Fruit fly (Drosophila melanogaster): ENCODE data around the gene CG14082.
A peak's percentile ranks its signal among the peaks of the same experiment; 100 is the strongest.

The CG14082 gene

DNA sequence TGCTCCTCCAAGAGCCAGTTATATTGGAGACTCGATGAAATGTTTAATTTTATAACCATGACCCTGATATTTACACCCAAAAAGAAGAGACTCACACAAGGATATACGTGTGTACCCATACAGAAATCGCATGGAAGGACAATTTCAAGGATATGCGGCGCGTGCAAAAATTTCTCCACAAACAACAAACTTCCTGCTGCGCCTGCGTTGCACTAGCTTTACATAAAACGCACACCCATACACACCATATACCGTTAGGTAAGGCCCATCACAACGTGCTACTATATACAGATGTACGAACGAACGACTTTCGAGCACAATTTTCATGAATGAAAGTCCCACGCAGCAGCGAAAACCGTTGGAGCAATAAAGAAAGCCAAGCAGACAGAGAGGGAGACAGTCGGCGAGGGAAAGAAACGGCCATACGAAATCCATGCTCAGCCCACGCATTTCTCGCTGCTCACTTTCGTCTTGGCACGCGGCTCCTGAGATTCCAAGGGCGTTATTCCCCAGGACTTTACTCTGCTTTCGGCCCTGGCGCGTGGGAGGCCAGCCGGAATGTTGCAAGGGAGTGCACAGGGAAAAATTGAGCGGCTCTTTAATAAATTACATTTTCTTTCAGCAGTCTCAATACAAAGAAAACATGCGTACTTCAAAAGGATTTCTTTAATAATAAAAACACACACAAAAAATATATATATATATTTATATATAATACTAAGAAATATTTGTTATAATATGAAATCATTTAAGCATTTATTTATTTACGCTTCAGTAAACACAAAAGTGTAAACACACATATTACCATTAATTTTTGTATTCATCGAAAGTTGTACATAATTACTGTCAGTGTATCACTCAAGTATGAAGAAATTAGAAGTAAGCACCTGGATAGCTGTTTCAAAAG is 51.2 kb downstream of the CG14082 start:
- TF ChIP-seq psq (GFP tag; optimal IDR thresholded peaks at IDR 0.05) = peak; percentile 35
- TF ChIP-seq Hr83 (GFP tag; optimal IDR thresholded peaks at IDR 0.05; ENCODE audit: poor library complexity, severe bottlenecking) = no peak
- TF ChIP-seq sage (GFP tag; optimal IDR thresholded peaks at IDR 0.05) = no peak
- TF ChIP-seq Sp1 (GFP tag; optimal IDR thresholded peaks at IDR 0.05) = peak; percentile 28
- no peak for TF ChIP-seq Mio (GFP tag; optimal IDR thresholded peaks at IDR 0.05)
- TF ChIP-seq OdsH (GFP tag; optimal IDR thresholded peaks at IDR 0.05) = no peak
- TF ChIP-seq foxo (GFP tag; optimal IDR thresholded peaks at IDR 0.05) = peak in 1 of 2 experiments; percentile 24
- peak; percentile 10 for TF ChIP-seq HLH106 (tag; optimal IDR thresholded peaks at IDR 0.05)

DNA sequence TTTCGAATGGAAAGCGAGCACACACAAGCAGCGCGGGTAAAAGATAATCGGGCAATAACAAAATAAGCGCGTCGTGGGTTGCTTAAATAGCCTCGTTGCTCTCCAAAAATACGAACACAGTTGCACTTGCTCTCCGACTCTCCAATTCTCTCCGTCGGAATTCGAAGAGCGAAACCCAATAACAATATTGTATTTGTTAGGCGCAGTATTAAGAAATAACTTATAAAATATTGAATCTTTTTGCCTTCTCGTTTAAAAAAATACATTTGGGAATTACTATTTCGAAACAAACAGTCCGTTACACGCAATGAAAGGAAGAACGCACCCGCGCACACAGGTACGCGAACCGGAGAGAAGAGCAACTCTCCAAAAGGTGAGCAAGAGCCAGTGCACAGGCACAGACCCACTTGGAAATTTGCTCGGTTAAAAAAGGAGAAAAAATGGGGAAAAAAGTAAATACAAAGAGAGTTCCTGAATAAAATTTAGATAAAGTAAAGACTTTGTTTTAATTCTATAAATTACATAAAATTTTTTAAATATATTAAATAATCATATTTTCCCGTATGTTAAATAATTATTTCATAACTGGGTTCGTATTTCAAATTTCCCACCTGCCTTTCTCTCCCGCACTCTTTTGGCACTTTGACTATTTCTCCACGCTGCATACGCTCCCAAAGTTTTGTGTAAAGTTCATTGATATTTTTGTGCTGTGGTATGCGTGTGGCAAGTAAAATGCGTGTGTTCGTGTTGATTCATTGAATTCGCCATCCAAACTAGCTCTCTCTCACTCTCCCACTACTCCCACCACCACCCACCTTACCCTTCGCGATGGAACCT is 52.2 kb downstream of the CG14082 start, which contains the start of gene Mkp3:
Gene Mkp3 (minus strand): TSS at position 63 of the 837 bp plus-strand sequence.
- TF ChIP-seq br (GFP tag; optimal IDR thresholded peaks at IDR 0.05) (peak; percentile 35), woc (GFP tag; optimal IDR thresholded peaks at IDR 0.05) (peak; percentile 63), fru (GFP tag; optimal IDR thresholded peaks at IDR 0.05) (peak; percentile 76), CG32264 (GFP tag; optimal IDR thresholded peaks at IDR 0.05) (no peak), h (GFP tag; optimal IDR thresholded peaks at IDR 0.05) (peak; percentile 77), Dfd (GFP tag; optimal IDR thresholded peaks at IDR 0.05) (peak; percentile 69), Dif (GFP tag; optimal IDR thresholded peaks at IDR 0.05; ENCODE audit: partially characterized antibody) (peak; percentile 53), CG9705 (GFP tag; optimal IDR thresholded peaks at IDR 0.05) (peak; percentile 73), pan (optimal IDR thresholded peaks at IDR 0.05) (no peak), brk (GFP tag; optimal IDR thresholded peaks at IDR 0.05) (peak; percentile 81), Sp1 (GFP tag; optimal IDR thresholded peaks at IDR 0.05) (peak; percentile 92), Vsx2 (GFP tag; optimal IDR thresholded peaks at IDR 0.05; ENCODE audit: partially characterized antibody) (no peak), tai (GFP tag; optimal IDR thresholded peaks at IDR 0.05) (no peak), CrebA (GFP tag; optimal IDR thresholded peaks at IDR 0.05; ENCODE audit: borderline replicate concordance) (no peak), foxo (GFP tag; optimal IDR thresholded peaks at IDR 0.05) (peak in 1 of 2 experiments; percentile 86), HLH106 (tag; optimal IDR thresholded peaks at IDR 0.05) (peak; percentile 92), Hr78 (GFP tag; optimal IDR thresholded peaks at IDR 0.05) (no peak), rgr (GFP tag; optimal IDR thresholded peaks at IDR 0.05) (peak; percentile 85), dl (GFP tag; optimal IDR thresholded peaks at IDR 0.05; ENCODE audit: insufficient read depth in 1 of 2, partially characterized antibody in 2 of 2) (peak in 1 of 2 experiments; percentile 25), ey (GFP tag; optimal IDR thresholded peaks at IDR 0.05) (peak; percentile 68), N (GFP tag; optimal IDR thresholded peaks at IDR 0.05) (no peak), Hnf4 (GFP tag; optimal IDR thresholded peaks at IDR 0.05) (peak; percentile 66), Hr83 (GFP tag; optimal IDR thresholded peaks at IDR 0.05; ENCODE audit: poor library complexity, severe bottlenecking) (peak; percentile 29), sv (GFP tag; optimal IDR thresholded peaks at IDR 0.05) (peak; percentile 84), psq (GFP tag; optimal IDR thresholded peaks at IDR 0.05) (peak; percentile 82), Rel (GFP tag; optimal IDR thresholded peaks at IDR 0.05) (peak; percentile 80), Rel (tag; optimal IDR thresholded peaks at IDR 0.05) (peak; percentile 65), OdsH (GFP tag; optimal IDR thresholded peaks at IDR 0.05) (peak; percentile 87), sage (GFP tag; optimal IDR thresholded peaks at IDR 0.05) (peak; percentile 62), Jra (GFP tag; optimal IDR thresholded peaks at IDR 0.05) (no peak), GATAd (GFP tag; optimal IDR thresholded peaks at IDR 0.05) (no peak), dmrt93B (GFP tag; optimal IDR thresholded peaks at IDR 0.05) (peak; percentile 66), lola (GFP tag; optimal IDR thresholded peaks at IDR 0.05) (no peak)

Measured in whole organism, wandering third instar larva.